Fruit fly (Drosophila melanogaster) S2 (cell line): Measurements from ENCODE around the gene Tpi.

ENCODE experiments used
- CG8478 ChIP-seq: fragments of >200 bp; optimal IDR thresholded peaks from 2 replicates; lab custom pipeline; 2018
- CTCF ChIP-seq, 2 experiments: fragments of >200 bp; optimal IDR thresholded peaks; 2 replicates each; lab custom pipeline; 2018

dm6 chr3R:30170671-30171667 lies 36.6 kb upstream of the Tpi start, which contains the start of gene Rsod:
- TF ChIP-seq CG8478 (lab: Kevin White, UChicago) = no peak
- no peak for TF ChIP-seq CTCF (optimal IDR thresholded peaks at IDR 0.05; lab: Kevin White, UChicago)
